Fruit fly (Drosophila melanogaster): Measurements from ENCODE around the gene Dnali1.

The Dnali1 gene

dm6 chr3R:11887114-11888037, 5.7 kb downstream of the Dnali1 start, which contains the start of gene mthl5 (continued):
- TF ChIP-seq BtbVII (GFP tag; optimal IDR thresholded peaks at IDR 0.05): peak; percentile 60
- TF ChIP-seq bsh (GFP tag; optimal IDR thresholded peaks at IDR 0.05): peak; percentile 84 to 90
- peak; percentile 70 for TF ChIP-seq caup (GFP tag; optimal IDR thresholded peaks at IDR 0.05; ENCODE audit: severe bottlenecking)
- TF ChIP-seq sug (tag; optimal IDR thresholded peaks at IDR 0.05): no peak
- TF ChIP-seq wek (GFP tag; optimal IDR thresholded peaks at IDR 0.05): peak; percentile 21
- no peak for TF ChIP-seq CG34376 (GFP tag; optimal IDR thresholded peaks at IDR 0.05)
- TF ChIP-seq hth (optimal IDR thresholded peaks at IDR 0.05): no peak
- peak; percentile 56 for TF ChIP-seq CG14014 (GFP tag; IDR thresholded peaks at IDR 0.05)
- TF ChIP-seq vfl (GFP tag; optimal IDR thresholded peaks at IDR 0.05): peak; percentile 41
- TF ChIP-seq tx (GFP tag; optimal IDR thresholded peaks at IDR 0.05): peak; percentile 79
- TF ChIP-seq Aef1 (GFP tag; IDR thresholded peaks at IDR 0.05): peak; percentile 53
- peak; percentile 80 for TF ChIP-seq esg (GFP tag; conservative IDR thresholded peaks at IDR 0.05)
- no peak for TF ChIP-seq CG6683 (GFP tag; optimal IDR thresholded peaks at IDR 0.05)
- TF ChIP-seq tgo (GFP tag; IDR thresholded peaks at IDR 0.05): peak; percentile 78
- peak; percentile 76 for TF ChIP-seq crc (GFP tag; optimal IDR thresholded peaks at IDR 0.05)
- TF ChIP-seq ci (GFP tag; IDR thresholded peaks at IDR 0.05): peak; percentile 83
- TF ChIP-seq dan (GFP tag; IDR thresholded peaks at IDR 0.05): peak; percentile 62; the same call in 1 of the 2 replicates
- peak; percentile 55 for TF ChIP-seq CG4707 (GFP tag; optimal IDR thresholded peaks at IDR 0.05)
- TF ChIP-seq Opbp (GFP tag; IDR thresholded peaks at IDR 0.05; ENCODE audit: partially characterized antibody): no peak
- TF ChIP-seq CG2678 (tag; optimal IDR thresholded peaks at IDR 0.05): peak; percentile 84
- TF ChIP-seq CG15011 (GFP tag; optimal IDR thresholded peaks at IDR 0.05): peak; percentile 41
- peak; percentile 73 for TF ChIP-seq CG18599 (GFP tag; optimal IDR thresholded peaks at IDR 0.05)
- peak; percentile 43; the same call in 2 of the 3 replicates for TF ChIP-seq gce (GFP tag; IDR thresholded peaks at IDR 0.05)
- peak; percentile 9 for TF ChIP-seq cg (GFP tag; optimal IDR thresholded peaks at IDR 0.05)
- TF ChIP-seq CG2889 (GFP tag; IDR thresholded peaks at IDR 0.05): no peak
- no peak for TF ChIP-seq hkb (optimal IDR thresholded peaks at IDR 0.05)
- TF ChIP-seq hkb (GFP tag; IDR thresholded peaks at IDR 0.05): peak; percentile 81
- peak; percentile 8 for TF ChIP-seq Sry-β (GFP tag; optimal IDR thresholded peaks at IDR 0.05)
- TF ChIP-seq Hsf (GFP tag; optimal IDR thresholded peaks at IDR 0.05): peak; percentile 88
- TF ChIP-seq CG2875 (GFP tag; optimal IDR thresholded peaks at IDR 0.05): peak; percentile 80
- peak; percentile 64 for TF ChIP-seq croc (GFP tag; conservative IDR thresholded peaks at IDR 0.05)
- TF ChIP-seq CG10267 (tag; optimal IDR thresholded peaks at IDR 0.05): peak; percentile 80
- TF ChIP-seq CG12769 (tag; optimal IDR thresholded peaks at IDR 0.05): peak; percentile 74
- peak; percentile 39 for TF ChIP-seq CG18764 (GFP tag; optimal IDR thresholded peaks at IDR 0.05)
- TF ChIP-seq Gsc (GFP tag; IDR thresholded peaks at IDR 0.05): peak; percentile 55
- TF ChIP-seq CG8089 (GFP tag; optimal IDR thresholded peaks at IDR 0.05): peak; percentile 51
- no peak for TF ChIP-seq Dp (GFP tag; optimal IDR thresholded peaks at IDR 0.05)
- TF ChIP-seq CG4424 (GFP tag; optimal IDR thresholded peaks at IDR 0.05): peak; percentile 79
- TF ChIP-seq hbn (GFP tag; IDR thresholded peaks at IDR 0.05; ENCODE audit: partially characterized antibody): 0 out of 2 replicates have a peak, but pooled peaks have one; percentile 25
- peak; percentile 40; the same call in 1 of the 2 replicates for TF ChIP-seq CG1024 (GFP tag; IDR thresholded peaks at IDR 0.05)
- peak; percentile 75 for TF ChIP-seq CG15601 (tag; optimal IDR thresholded peaks at IDR 0.05)
- TF ChIP-seq CG9797 (GFP tag; optimal IDR thresholded peaks at IDR 0.05): no peak
- no peak for TF ChIP-seq zen2 (GFP tag; IDR thresholded peaks at IDR 0.05; ENCODE audit: partially characterized antibody)
- peak; percentile 78 for TF ChIP-seq CG15696 (tag; optimal IDR thresholded peaks at IDR 0.05)
- TF ChIP-seq btn (GFP tag; optimal IDR thresholded peaks at IDR 0.05): peak; percentile 37
- TF ChIP-seq CG7963 (GFP tag; IDR thresholded peaks at IDR 0.05; ENCODE audit: partially characterized antibody): no peak
- TF ChIP-seq CG4617 (GFP tag; optimal IDR thresholded peaks at IDR 0.05; ENCODE audit: borderline replicate concordance): peak; percentile 34
- peak; percentile 57 for TF ChIP-seq Fer3 (tag; optimal IDR thresholded peaks at IDR 0.05)

Measured in whole organism, embryonic.